Fruit fly (Drosophila melanogaster) whole organism, embryonic: ENCODE measurements around the gene Syx13.

ENCODE experiments used
- Aef1 ChIP-seq: fragments of 200-800 bp; sonication (Bioruptor generic); IDR thresholded peaks from 3 replicates; pipeline ENCODE4 v1.3.6; 2022; ENCODE audit warnings: missing biosample characterization, missing genetic modification characterization
- Bdp1 ChIP-seq: fragments of 200-800 bp; sonication (Bioruptor generic); optimal IDR thresholded peaks from 3 replicates; lab custom pipeline; 2016; ENCODE audit warnings: missing biosample characterization, missing genetic modification characterization
- CG1024 ChIP-seq: fragments of 200-800 bp; sonication (Bioruptor generic); IDR thresholded peaks from 2 replicates; pipeline ENCODE4 v1.3.6; 2022; ENCODE audit warnings: missing biosample characterization, missing genetic modification characterization
- CG12391 ChIP-seq: fragments of 200-800 bp; sonication (Bioruptor generic); optimal IDR thresholded peaks from 3 replicates; lab custom pipeline; 2018; ENCODE audit warnings: missing biosample characterization, mild to moderate bottlenecking, missing genetic modification characterization, moderate library complexity
- CG14441 ChIP-seq: fragments of 200-800 bp; sonication (Bioruptor generic); IDR thresholded peaks from 2 replicates; pipeline ENCODE4 v1.3.6; 2022; ENCODE audit warnings: missing biosample characterization, missing genetic modification characterization
- CG18262 ChIP-seq: fragments of 200-800 bp; optimal IDR thresholded peaks from 3 replicates; lab custom pipeline; 2019; ENCODE audit warnings: missing biosample characterization, mild to moderate bottlenecking, missing genetic modification characterization, moderate library complexity
- CG2116 ChIP-seq: fragments of 200-800 bp; sonication (Bioruptor generic); optimal IDR thresholded peaks from 3 replicates; lab custom pipeline; 2018; ENCODE audit warnings: missing biosample characterization, mild to moderate bottlenecking, missing genetic modification characterization
- CG2129 ChIP-seq: fragments of 200-800 bp; sonication (Bioruptor generic); IDR thresholded peaks from 2 replicates; pipeline ENCODE4 v1.3.6; 2022; ENCODE audit warnings: missing biosample characterization, missing genetic modification characterization; ENCODE audit not compliant: partially characterized antibody
- CG2678 ChIP-seq: fragments of 200-800 bp; sonication (Bioruptor generic); optimal IDR thresholded peaks from 3 replicates; lab custom pipeline; 2019; ENCODE audit warnings: missing biosample characterization, mild to moderate bottlenecking, missing genetic modification characterization, moderate library complexity
- CG2712 ChIP-seq: fragments of 200-800 bp; optimal IDR thresholded peaks from 3 replicates; lab custom pipeline; 2019; ENCODE audit warnings: missing biosample characterization, mild to moderate bottlenecking, missing genetic modification characterization, moderate library complexity
- CG30403 ChIP-seq: fragments of 200-800 bp; sonication (Bioruptor generic); optimal IDR thresholded peaks from 3 replicates; lab custom pipeline; 2016; ENCODE audit warnings: missing biosample characterization, missing genetic modification characterization
- CG31441 ChIP-seq: fragments of 200-800 bp; sonication (Bioruptor generic); IDR thresholded peaks from 2 replicates; pipeline ENCODE4 v1.3.6; 2022; ENCODE audit warnings: missing biosample characterization, missing genetic modification characterization
- CG3163 ChIP-seq: fragments of 200-800 bp; sonication (Bioruptor generic); optimal IDR thresholded peaks from 3 replicates; lab custom pipeline; 2016; ENCODE audit warnings: missing biosample characterization, missing genetic modification characterization
- CG3847 ChIP-seq: fragments of 200-800 bp; sonication (Bioruptor generic); IDR thresholded peaks from 2 replicates; pipeline ENCODE4 v1.3.6; 2022; ENCODE audit warnings: missing biosample characterization, missing genetic modification characterization
- CG3995 ChIP-seq: fragments of 200-800 bp; sonication (Bioruptor generic); optimal IDR thresholded peaks from 3 replicates; lab custom pipeline; 2016; ENCODE audit warnings: missing biosample characterization, missing genetic modification characterization
- CG4820 ChIP-seq: fragments of 200-800 bp; sonication (Bioruptor generic); optimal IDR thresholded peaks from 3 replicates; lab custom pipeline; 2016; ENCODE audit warnings: missing biosample characterization, missing genetic modification characterization
- CG6272 ChIP-seq: fragments of 200-800 bp; sonication (Bioruptor generic); IDR thresholded peaks from 2 replicates; pipeline ENCODE4 v1.3.6; 2022; ENCODE audit warnings: missing biosample characterization, missing genetic modification characterization
- CG7372 ChIP-seq: fragments of 200-800 bp; sonication (Bioruptor generic); IDR thresholded peaks from 2 replicates; pipeline ENCODE4 v1.3.6; 2022; ENCODE audit warnings: missing biosample characterization, missing genetic modification characterization
- CG7839 ChIP-seq: fragments of 200-800 bp; sonication (Bioruptor generic); optimal IDR thresholded peaks from 3 replicates; lab custom pipeline; 2018; ENCODE audit warnings: missing biosample characterization, mild to moderate bottlenecking, missing genetic modification characterization, moderate library complexity
- CG8281 ChIP-seq: fragments of 200-800 bp; sonication (Bioruptor generic); optimal IDR thresholded peaks from 2 replicates; lab custom pipeline; 2018; ENCODE audit warnings: missing biosample characterization, mild to moderate bottlenecking, missing genetic modification characterization, moderate library complexity
- CG8924 ChIP-seq: fragments of 200-800 bp; optimal IDR thresholded peaks from 3 replicates; lab custom pipeline; 2019; ENCODE audit warnings: missing biosample characterization, mild to moderate bottlenecking, missing genetic modification characterization, moderate library complexity
- CG9437 ChIP-seq: fragments of 200-800 bp; sonication (Bioruptor generic); optimal IDR thresholded peaks from 2 replicates; lab custom pipeline; 2018; ENCODE audit warnings: missing biosample characterization, mild to moderate bottlenecking, missing genetic modification characterization
- D19B ChIP-seq: fragments of 200-800 bp; sonication (Bioruptor generic); optimal IDR thresholded peaks from 2 replicates; lab custom pipeline; 2017; ENCODE audit warnings: missing biosample characterization, mild to moderate bottlenecking, missing genetic modification characterization
- Dad ChIP-seq: fragments of 200-800 bp; sonication (Bioruptor generic); optimal IDR thresholded peaks from 3 replicates; lab custom pipeline; 2016; ENCODE audit warnings: missing biosample characterization, missing genetic modification characterization
- Ets65A ChIP-seq: fragments of 200-800 bp; sonication (Bioruptor generic); peaks from one replicate; lab custom pipeline; 2016; ENCODE audit warnings: missing biosample characterization, missing genetic modification characterization
- Fer2 ChIP-seq: fragments of 200-800 bp; sonication (Bioruptor generic); optimal IDR thresholded peaks from 2 replicates; lab custom pipeline; 2018; ENCODE audit warnings: missing biosample characterization, mild to moderate bottlenecking, missing genetic modification characterization, moderate library complexity
- HLHmδ ChIP-seq: fragments of 200-800 bp; sonication (Bioruptor generic); optimal IDR thresholded peaks from 2 replicates; lab custom pipeline; 2018; ENCODE audit warnings: missing biosample characterization, mild to moderate bottlenecking, missing genetic modification characterization, moderate library complexity
- MBD-R2 ChIP-seq: fragments of 200-800 bp; sonication (Bioruptor generic); IDR thresholded peaks from 2 replicates; pipeline ENCODE4 v1.3.6; 2022; ENCODE audit warnings: missing biosample characterization, missing genetic modification characterization
- Sry-β ChIP-seq: fragments of 200-800 bp; sonication (Bioruptor generic); optimal IDR thresholded peaks from 2 replicates; lab custom pipeline; 2018; ENCODE audit warnings: missing biosample characterization, mild to moderate bottlenecking, missing genetic modification characterization, moderate library complexity
- bsh ChIP-seq, 2 experiments: fragments of 200-800 bp; sonication (Bioruptor generic); optimal IDR thresholded peaks; 2 replicates each; lab custom pipeline; 2017 to 2018; ENCODE audit warnings: mild to moderate bottlenecking in 2 of 2, missing biosample characterization in 2 of 2, missing genetic modification characterization in 2 of 2, moderate library complexity in 1 of 2
- gce ChIP-seq: fragments of 200-800 bp; sonication (Bioruptor generic); IDR thresholded peaks from 3 replicates; pipeline ENCODE4 v1.3.6; 2022; ENCODE audit warnings: missing biosample characterization, missing genetic modification characterization
- hkb ChIP-seq, 2 experiments: fragments of 200-800 bp in 1 of 2; fragments of >200 bp in 1 of 2; sonication (Bioruptor generic) in 1 of 2; IDR thresholded peaks in 1 of 2; optimal IDR thresholded peaks in 1 of 2; 2 replicates each; pipeline versions ENCODE4 v1.3.6 to Lab custom; 2017 to 2022; ENCODE audit warnings: missing biosample characterization in 1 of 2, missing genetic modification characterization in 1 of 2
- kni ChIP-seq: fragments of 200-800 bp; sonication (Bioruptor generic); optimal IDR thresholded peaks from 3 replicates; lab custom pipeline; 2017; ENCODE audit warnings: mild to moderate bottlenecking, missing biosample characterization, missing genetic modification reagents, missing genetic modification characterization
- lola ChIP-seq, 3 experiments: fragments of >200 bp in 2 of 3; fragments of 200-800 bp in 1 of 3; sonication (Bioruptor generic) in 1 of 3; optimal IDR thresholded peaks; 2 replicates each; lab custom pipeline; 2017 to 2019; ENCODE audit warnings: missing biosample characterization in 3 of 3, missing genetic modification characterization in 3 of 3, mild to moderate bottlenecking in 1 of 3, moderate library complexity in 1 of 3
- mld ChIP-seq: fragments of 200-800 bp; sonication (Bioruptor generic); IDR thresholded peaks from 3 replicates; pipeline ENCODE4 v1.3.6; 2022; ENCODE audit warnings: missing biosample characterization, missing genetic modification characterization; ENCODE audit not compliant: partially characterized antibody
- oc ChIP-seq: fragments of 200-800 bp; sonication (Bioruptor generic); optimal IDR thresholded peaks from 2 replicates; lab custom pipeline; 2018; ENCODE audit warnings: missing biosample characterization, mild to moderate bottlenecking, missing genetic modification characterization, moderate library complexity
- slp2 ChIP-seq: fragments of 200-800 bp; sonication (Bioruptor generic); optimal IDR thresholded peaks from 2 replicates; lab custom pipeline; 2016; ENCODE audit warnings: missing biosample characterization, missing genetic modification characterization
- sqz ChIP-seq: fragments of 200-800 bp; sonication (Bioruptor generic); optimal IDR thresholded peaks from 3 replicates; lab custom pipeline; 2018; ENCODE audit warnings: missing biosample characterization, mild to moderate bottlenecking, missing genetic modification characterization
- ssp ChIP-seq: fragments of 200-800 bp; sonication (Bioruptor generic); IDR thresholded peaks from 2 replicates; pipeline ENCODE4 v1.3.6; 2022; ENCODE audit warnings: missing biosample characterization, missing genetic modification characterization
- stwl ChIP-seq: fragments of 200-800 bp; sonication (Bioruptor generic); optimal IDR thresholded peaks from 3 replicates; lab custom pipeline; 2018; ENCODE audit warnings: missing biosample characterization, mild to moderate bottlenecking, missing genetic modification characterization, moderate library complexity
- tio ChIP-seq: fragments of 200-800 bp; sonication (Bioruptor generic); optimal IDR thresholded peaks from 2 replicates; lab custom pipeline; 2017; ENCODE audit warnings: missing biosample characterization, missing genetic modification characterization, inconsistent platforms
- unc-4 ChIP-seq: fragments of 200-800 bp; sonication (Bioruptor generic); IDR thresholded peaks from 2 replicates; pipeline ENCODE4 v1.3.6; 2022; ENCODE audit warnings: missing biosample characterization, missing genetic modification characterization; ENCODE audit not compliant: partially characterized antibody
- wek ChIP-seq: fragments of 200-800 bp; sonication (Bioruptor generic); optimal IDR thresholded peaks from 3 replicates; lab custom pipeline; 2018; ENCODE audit warnings: missing biosample characterization, mild to moderate bottlenecking, missing genetic modification characterization, moderate library complexity
- zen2 ChIP-seq: fragments of 200-800 bp; sonication (Bioruptor generic); IDR thresholded peaks from 3 replicates; pipeline ENCODE4 v1.3.6; 2022; ENCODE audit warnings: missing biosample characterization, missing genetic modification characterization; ENCODE audit not compliant: partially characterized antibody
- zf30C ChIP-seq: fragments of 200-800 bp; sonication (Bioruptor generic); optimal IDR thresholded peaks from 3 replicates; lab custom pipeline; 2018; ENCODE audit warnings: missing biosample characterization, mild to moderate bottlenecking, missing genetic modification characterization

The Syx13 gene

dm6 chr3L:13030055-13030634 is 14.1 kb upstream of the Syx13 start (continued):
- TF ChIP-seq zf30C (peak; percentile 33), Ets65A (GFP tag; lab: Kevin White, UChicago) (peak; percentile 79), hkb (optimal IDR thresholded peaks at IDR 0.05; lab: Kevin White, UChicago) (no peak), hkb (GFP tag; IDR thresholded peaks at IDR 0.05; lab: Robert Waterston, UW) (0 out of 2 replicates have a peak, but pooled peaks have one; percentile 7), D19B (GFP tag; lab: Kevin White, UChicago) (no peak), sqz (GFP tag; lab: Kevin White, UChicago) (no peak), CG4820 (GFP tag; lab: Kevin White, UChicago) (no peak), bsh (GFP tag; optimal IDR thresholded peaks at IDR 0.05; lab: Kevin White, UChicago) (peak in 1 of 2 experiments; percentile 43), CG14441 (GFP tag; lab: Robert Waterston, UW) (no peak), kni (GFP tag; lab: Kevin White, UChicago) (no peak), CG3163 (GFP tag; lab: Kevin White, UChicago) (no peak), CG2129 (no peak), CG8924 (tag; lab: Kevin White, UChicago) (peak; percentile 22), CG7372 (GFP tag; lab: Robert Waterston, UW) (no peak), HLHmδ (no peak)

dm6 chr3L:13031326-13031725 is 12.9 kb upstream of the Syx13 start:
- TF ChIP-seq CG2116 (GFP tag; lab: Kevin White, UChicago) (peak; percentile 79), Dad (GFP tag; lab: Kevin White, UChicago) (no peak), slp2 (no peak), sqz (GFP tag; lab: Kevin White, UChicago) (peak; percentile 16), Bdp1 (GFP tag; lab: Kevin White, UChicago) (no peak), MBD-R2 (GFP tag; lab: Robert Waterston, UW) (no peak), unc-4 (GFP tag; lab: Robert Waterston, UW) (no peak), ssp (no peak), stwl (tag; lab: Kevin White, UChicago) (peak; percentile 84), CG6272 (GFP tag; lab: Robert Waterston, UW) (no peak)

DNA sequence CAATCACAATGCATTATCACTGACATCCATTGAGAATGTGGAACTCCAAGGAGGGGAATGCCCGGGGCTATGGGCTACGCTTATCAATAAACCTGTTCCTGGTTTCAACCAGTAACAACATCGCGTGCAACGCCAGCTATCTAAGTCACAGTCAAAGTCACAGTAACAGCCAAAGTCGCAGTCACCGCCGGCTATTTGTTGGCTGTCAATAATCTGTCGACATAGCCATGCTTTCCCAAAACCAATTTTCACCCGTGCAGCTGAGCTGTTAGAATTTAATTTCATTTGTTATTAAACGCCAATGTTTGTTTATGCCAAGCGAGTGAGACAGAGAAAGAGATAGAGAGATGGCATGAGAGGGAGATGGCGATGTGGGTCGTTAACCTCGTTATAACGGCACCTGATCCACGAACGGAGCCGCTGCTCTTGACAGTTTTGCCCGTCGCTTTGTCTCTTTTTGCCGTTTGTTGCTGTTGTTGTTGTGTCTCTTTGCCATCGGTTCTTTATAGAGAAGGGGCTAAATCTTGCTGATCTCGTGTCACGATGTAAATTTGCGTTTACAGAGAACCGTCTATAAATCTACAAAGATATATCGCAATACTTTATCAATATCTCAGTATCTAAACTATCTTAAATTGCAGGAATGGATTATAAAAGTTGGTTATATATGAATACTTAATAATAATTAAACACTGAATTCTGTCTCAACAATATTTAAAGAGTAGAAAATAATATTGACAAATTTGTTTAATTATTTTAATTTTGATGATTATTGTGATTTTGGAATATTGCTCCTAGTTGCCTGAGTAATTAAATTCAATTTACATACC is 11.9 kb upstream of the Syx13 start:
- TF ChIP-seq CG2712 (tag; lab: Kevin White, UChicago) (peak; percentile 54), oc (peak; percentile 80), gce (peak; percentile 61; the same call in 1 of the 3 replicates), Aef1 (GFP tag; lab: Robert Waterston, UW) (no peak), zen2 (0 out of 3 replicates have a peak, but pooled peaks have one; percentile 18), CG31441 (peak; percentile 88), CG12391 (tag; lab: Kevin White, UChicago) (peak; percentile 53), CG3847 (GFP tag; lab: Robert Waterston, UW) (no peak), tio (GFP tag; lab: Kevin White, UChicago) (peak; percentile 9), wek (GFP tag; lab: Kevin White, UChicago) (peak; percentile 36), CG9437 (GFP tag; lab: Kevin White, UChicago) (peak; percentile 40), Sry-β (GFP tag; lab: Kevin White, UChicago) (peak; percentile 20), Fer2 (tag; lab: Kevin White, UChicago) (no peak), CG8281 (tag; lab: Kevin White, UChicago) (peak; percentile 32), CG3995 (GFP tag; lab: Kevin White, UChicago) (peak; percentile 96), CG7839 (tag; lab: Kevin White, UChicago) (peak; percentile 42), lola (GFP tag; optimal IDR thresholded peaks at IDR 0.05; lab: Kevin White, UChicago) (peak in 1 of 3 experiments; percentile 75), CG18262 (tag; lab: Kevin White, UChicago) (peak; percentile 71), CG2678 (tag; lab: Kevin White, UChicago) (peak; percentile 42), CG30403 (peak; percentile 15), CG1024 (GFP tag; lab: Robert Waterston, UW) (0 out of 2 replicates have a peak, but pooled peaks have one; percentile 5), mld (no peak)
